Worm (Caenorhabditis elegans) whole organism, mixed stage, embryonic: Measurements from ENCODE around the gene K10C2.6.

ENCODE experiments used
- M03D4.4 ChIP-seq: sonication (generic microtip); optimal IDR thresholded peaks from 2 replicates; lab custom pipeline; 2017; ENCODE audit warnings: mild to moderate bottlenecking, missing genetic modification characterization, missing compliant biosample characterization
- bed-3 ChIP-seq: fragments of 200-800 bp; sonication (Bioruptor generic); optimal IDR thresholded peaks from 3 replicates; lab custom pipeline; 2018; ENCODE audit warnings: mild to moderate bottlenecking, missing genetic modification characterization, moderate library complexity, missing compliant biosample characterization
- ceh-39 ChIP-seq: fragments of 150-350 bp; optimal IDR thresholded peaks from 2 replicates; lab custom pipeline; 2014; ENCODE audit warnings: missing biosample characterization, missing genetic modification characterization
- ceh-43 ChIP-seq: fragments of 200-800 bp; sonication (Bioruptor generic); optimal IDR thresholded peaks from 2 replicates; lab custom pipeline; 2018; ENCODE audit warnings: mild to moderate bottlenecking, missing genetic modification characterization, moderate library complexity, missing compliant biosample characterization
- ceh-83 ChIP-seq: fragments of 200-800 bp; sonication (Bioruptor generic); optimal IDR thresholded peaks from 2 replicates; lab custom pipeline; 2018; ENCODE audit warnings: mild to moderate bottlenecking, missing genetic modification characterization, missing compliant biosample characterization
- ces-1 ChIP-seq: fragments of 150-350 bp; optimal IDR thresholded peaks from 2 replicates; lab custom pipeline; 2014; ENCODE audit warnings: missing biosample characterization, missing genetic modification reagents, missing genetic modification characterization
- cnd-1 ChIP-seq: fragments of 200-800 bp; sonication (Bioruptor generic); optimal IDR thresholded peaks from 2 replicates; lab custom pipeline; 2018; ENCODE audit warnings: mild to moderate bottlenecking, missing genetic modification characterization, missing compliant biosample characterization
- drap-1 ChIP-seq: fragments of 200-800 bp; sonication (Bioruptor generic); optimal IDR thresholded peaks from 3 replicates; lab custom pipeline; 2018; ENCODE audit warnings: mild to moderate bottlenecking, missing genetic modification characterization, missing compliant biosample characterization
- elt-1 ChIP-seq: sonication (generic microtip); optimal IDR thresholded peaks from 2 replicates; lab custom pipeline; 2017; ENCODE audit warnings: missing genetic modification characterization, mild to moderate bottlenecking, missing compliant biosample characterization, antibody characterized with exemption, moderate library complexity, borderline replicate concordance; ENCODE audit not compliant: insufficient read depth
- flh-1 ChIP-seq: fragments of 200-800 bp; sonication (Bioruptor generic); optimal IDR thresholded peaks from 2 replicates; lab custom pipeline; 2018; ENCODE audit warnings: mild to moderate bottlenecking, missing genetic modification characterization, moderate library complexity, missing compliant biosample characterization
- lin-32 ChIP-seq: fragments of 200-800 bp; sonication (Bioruptor generic); optimal IDR thresholded peaks from 2 replicates; lab custom pipeline; 2018; ENCODE audit warnings: mild to moderate bottlenecking, missing genetic modification characterization, missing compliant biosample characterization
- lsy-2 ChIP-seq: fragments of 150-350 bp; optimal IDR thresholded peaks from 2 replicates; lab custom pipeline; 2014; ENCODE audit warnings: missing biosample characterization, missing genetic modification characterization
- mab-5 ChIP-seq: fragments of 150-350 bp; optimal IDR thresholded peaks from 2 replicates; lab custom pipeline; 2014; ENCODE audit warnings: missing biosample characterization, missing genetic modification characterization
- mep-1 ChIP-seq: fragments of 150-350 bp; optimal IDR thresholded peaks from 2 replicates; lab custom pipeline; 2017; ENCODE audit warnings: missing biosample characterization, missing genetic modification reagents, missing genetic modification characterization, inconsistent platforms
- mls-2 ChIP-seq: sonication (generic microtip); optimal IDR thresholded peaks from 2 replicates; lab custom pipeline; 2016; ENCODE audit warnings: mild to moderate bottlenecking, missing genetic modification characterization, moderate library complexity, missing compliant biosample characterization
- nhr-12 ChIP-seq: fragments of 150-350 bp; optimal IDR thresholded peaks from 2 replicates; lab custom pipeline; 2014; ENCODE audit warnings: missing biosample characterization, missing genetic modification characterization
- nhr-2 ChIP-seq: fragments of 150-350 bp; optimal IDR thresholded peaks from 2 replicates; lab custom pipeline; 2014; ENCODE audit warnings: missing biosample characterization, missing genetic modification characterization
- nhr-237 ChIP-seq: fragments of 150-350 bp; optimal IDR thresholded peaks from 2 replicates; lab custom pipeline; 2014; ENCODE audit warnings: missing biosample characterization, missing genetic modification characterization
- nhr-76 ChIP-seq: sonication (generic microtip); optimal IDR thresholded peaks from 2 replicates; lab custom pipeline; 2017; ENCODE audit warnings: missing biosample characterization, missing genetic modification characterization
- pha-4 ChIP-seq: fragments of 150-350 bp; optimal IDR thresholded peaks from 2 replicates; lab custom pipeline; 2018; ENCODE audit warnings: missing biosample characterization, missing genetic modification reagents, missing genetic modification characterization
- sem-2 ChIP-seq: fragments of 200-800 bp; sonication (Bioruptor generic); optimal IDR thresholded peaks from 2 replicates; lab custom pipeline; 2018; ENCODE audit warnings: mild to moderate bottlenecking, missing genetic modification characterization, missing compliant biosample characterization
- snpc-4 ChIP-seq: fragments of 150-350 bp; optimal IDR thresholded peaks from 2 replicates; lab custom pipeline; 2014; ENCODE audit warnings: missing biosample characterization, missing genetic modification characterization
- sptf-1 ChIP-seq: sonication (generic microtip); optimal IDR thresholded peaks from 2 replicates; lab custom pipeline; 2017; ENCODE audit warnings: mild to moderate bottlenecking, missing genetic modification characterization, moderate library complexity, missing compliant biosample characterization
- tbx-8 ChIP-seq: fragments of 200-800 bp; sonication (Bioruptor generic); optimal IDR thresholded peaks from 2 replicates; lab custom pipeline; 2018; ENCODE audit warnings: mild to moderate bottlenecking, missing genetic modification characterization, moderate library complexity, missing compliant biosample characterization
- unc-120 ChIP-seq: sonication (generic microtip); optimal IDR thresholded peaks from 2 replicates; lab custom pipeline; 2017; ENCODE audit warnings: missing genetic modification characterization, missing compliant biosample characterization; ENCODE audit not compliant: poor library complexity, severe bottlenecking
- unc-39 ChIP-seq: fragments of 150-350 bp; optimal IDR thresholded peaks from 2 replicates; lab custom pipeline; 2014; ENCODE audit warnings: missing biosample characterization, missing genetic modification characterization
- unc-62 ChIP-seq: fragments of 150-350 bp; optimal IDR thresholded peaks from 2 replicates; lab custom pipeline; 2014; ENCODE audit warnings: missing biosample characterization, missing genetic modification reagents, missing genetic modification characterization
- ztf-11 ChIP-seq: fragments of 150-350 bp; optimal IDR thresholded peaks from 2 replicates; lab custom pipeline; 2014; ENCODE audit warnings: missing biosample characterization, missing genetic modification characterization

K10C2.6 gene

DNA sequence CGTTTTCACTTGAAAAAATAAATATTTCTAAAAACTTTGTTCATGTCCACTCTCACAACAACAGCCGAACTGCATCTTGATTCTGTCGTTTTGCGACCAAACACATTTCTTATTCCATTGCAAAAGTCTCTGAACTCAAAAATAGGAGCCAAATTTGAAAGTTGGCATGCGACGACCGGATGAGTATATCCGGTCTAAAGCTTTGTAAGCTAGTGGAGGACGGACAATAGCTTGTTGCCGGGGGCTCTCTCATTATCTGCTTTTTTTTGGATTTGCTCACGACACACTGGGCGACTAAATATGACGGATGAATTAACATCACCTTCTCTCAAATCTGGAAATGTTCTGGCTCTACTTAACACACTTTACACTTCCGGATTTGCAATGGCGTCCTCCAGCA is 10.5 kb downstream of the K10C2.6 start, which contains the start of gene K04E7.1:
Gene K04E7.1 (plus strand): TSS at position 301 of the 400 bp plus-strand sequence.
- TF ChIP-seq lsy-2 (tag; lab: Kevin White, UChicago): no peak
- no peak for TF ChIP-seq ces-1 (GFP tag; lab: Kevin White, UChicago)
- no peak for TF ChIP-seq unc-62 (GFP tag; lab: Kevin White, UChicago)

DNA sequence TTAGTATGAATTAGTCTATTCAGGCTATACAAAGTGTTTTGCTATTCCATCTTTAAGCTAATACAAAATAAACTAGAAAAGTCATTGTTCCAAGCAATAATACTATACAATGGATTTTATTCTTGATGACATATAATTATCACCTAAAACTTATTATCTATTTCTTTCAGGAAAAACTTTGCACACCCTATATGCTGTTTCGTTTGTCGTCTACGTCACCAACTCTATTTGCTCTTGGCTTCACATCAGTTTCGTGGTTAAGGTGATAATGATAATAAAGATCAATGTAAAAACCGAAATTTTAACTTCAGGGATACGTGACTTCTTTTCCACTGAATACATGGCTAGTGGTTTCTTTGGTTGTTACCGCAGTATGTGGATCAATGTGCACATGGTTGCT is 11.2 kb downstream of the K10C2.6 start:
- TF ChIP-seq snpc-4: no peak
- no peak for TF ChIP-seq nhr-76
- TF ChIP-seq ceh-43 (GFP tag; lab: Kevin White, UChicago): no peak
- TF ChIP-seq mls-2 (tag; lab: Kevin White, UChicago): no peak
- TF ChIP-seq sem-2: no peak
- no peak for TF ChIP-seq M03D4.4
- no peak for TF ChIP-seq ceh-83 (GFP tag; lab: Kevin White, UChicago)
- TF ChIP-seq pha-4 (tag; lab: Kevin White, UChicago): no peak
- no peak for TF ChIP-seq unc-39 (tag; lab: Kevin White, UChicago)

DNA sequence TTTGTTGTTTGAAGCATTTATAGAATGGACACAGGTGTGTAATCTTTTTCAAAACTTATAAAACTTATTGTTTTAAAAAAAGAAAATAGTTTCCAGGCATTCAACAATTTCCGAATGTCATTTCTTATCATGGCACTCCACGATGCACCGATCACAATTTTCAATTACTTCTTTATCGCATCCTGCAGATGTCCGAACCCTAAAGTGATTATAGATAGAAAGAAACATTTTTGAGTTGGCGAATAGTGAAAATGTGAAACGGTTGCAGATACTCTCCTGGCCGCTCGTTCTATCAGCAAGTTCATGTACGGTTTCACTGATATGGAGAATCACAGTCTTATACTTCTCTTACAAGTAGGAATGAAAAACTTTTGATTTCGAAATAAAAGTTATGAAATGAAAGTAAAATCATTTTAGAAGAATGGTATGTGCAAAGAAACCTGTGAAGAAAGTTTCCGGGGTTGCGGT is 11.8 kb downstream of the K10C2.6 start, which contains the start of gene C15B12.2:
Gene C15B12.2 (plus strand): TSS at position 418 of the 468 bp plus-strand sequence.
- TF ChIP-seq mep-1 (tag; lab: Kevin White, UChicago) (no peak), unc-62 (GFP tag; lab: Kevin White, UChicago) (no peak), ztf-11 (tag; lab: Kevin White, UChicago) (no peak), sptf-1 (no peak), bed-3 (GFP tag; lab: Kevin White, UChicago) (no peak), mab-5 (tag; lab: Kevin White, UChicago) (no peak), nhr-76 (no peak), nhr-2 (tag; lab: Kevin White, UChicago) (no peak)

DNA sequence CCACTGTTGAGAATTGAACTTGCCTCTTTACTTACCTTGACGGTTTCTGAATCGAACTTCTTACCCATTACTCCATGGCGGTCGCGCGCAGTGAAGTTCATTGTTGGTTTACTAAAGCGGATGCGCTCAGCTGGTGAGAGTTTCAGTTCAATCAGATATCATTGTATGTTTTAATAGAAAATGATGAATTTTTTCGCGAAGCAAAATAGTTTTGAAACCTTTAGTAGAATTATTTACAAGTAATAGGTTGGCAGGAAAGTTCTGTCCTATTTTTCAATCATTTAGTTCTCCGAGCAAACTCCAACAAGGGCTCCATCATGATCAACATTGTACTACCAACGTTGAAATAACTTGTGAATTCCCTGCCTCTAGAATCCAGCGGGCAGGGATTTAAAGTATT is 16.2 kb downstream of the K10C2.6 start, which contains the start of gene C15B12.3:
Gene C15B12.3 (minus strand): TSS at position 101 of the 400 bp plus-strand sequence.
- TF ChIP-seq mep-1 (tag; lab: Kevin White, UChicago): no peak
- no peak for TF ChIP-seq elt-1 (tag; lab: Kevin White, UChicago)
- TF ChIP-seq ceh-39: no peak
- no peak for TF ChIP-seq unc-120
- no peak for TF ChIP-seq bed-3 (GFP tag; lab: Kevin White, UChicago)
- TF ChIP-seq nhr-76: no peak
- TF ChIP-seq pha-4 (tag; lab: Kevin White, UChicago): no peak
- no peak for TF ChIP-seq drap-1
- TF ChIP-seq mls-2 (tag; lab: Kevin White, UChicago): no peak
- no peak for TF ChIP-seq lin-32 (GFP tag; lab: Kevin White, UChicago)
- TF ChIP-seq tbx-8: no peak
- no peak for TF ChIP-seq nhr-237

DNA sequence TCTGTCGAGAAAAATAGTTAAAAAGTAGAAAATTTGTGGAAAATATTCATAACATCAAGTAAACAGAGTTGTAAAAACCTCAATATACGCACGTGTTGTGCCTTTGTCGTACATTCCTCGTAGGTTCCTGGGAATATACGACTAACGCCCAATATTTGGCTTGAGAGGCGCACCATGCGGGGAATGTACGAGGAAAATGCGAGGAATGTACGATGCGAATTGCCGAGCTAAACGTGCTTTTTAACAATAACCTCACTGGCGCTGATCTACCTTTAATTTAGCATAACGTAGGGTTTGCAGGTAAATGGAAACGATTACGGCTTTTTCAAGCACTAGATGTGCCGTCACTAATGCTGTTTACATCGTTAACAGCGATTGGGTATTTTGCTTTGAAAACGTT is 17.3 kb downstream of the K10C2.6 start, which contains the start of gene C15B12.9:
Gene C15B12.9 (plus strand): TSS at position 301 of the 400 bp plus-strand sequence.
- no peak for TF ChIP-seq sptf-1
- no peak for TF ChIP-seq mls-2 (tag; lab: Kevin White, UChicago)
- no peak for TF ChIP-seq mep-1 (tag; lab: Kevin White, UChicago)
- no peak for TF ChIP-seq cnd-1 (tag; lab: Kevin White, UChicago)
- no peak for TF ChIP-seq nhr-76

DNA sequence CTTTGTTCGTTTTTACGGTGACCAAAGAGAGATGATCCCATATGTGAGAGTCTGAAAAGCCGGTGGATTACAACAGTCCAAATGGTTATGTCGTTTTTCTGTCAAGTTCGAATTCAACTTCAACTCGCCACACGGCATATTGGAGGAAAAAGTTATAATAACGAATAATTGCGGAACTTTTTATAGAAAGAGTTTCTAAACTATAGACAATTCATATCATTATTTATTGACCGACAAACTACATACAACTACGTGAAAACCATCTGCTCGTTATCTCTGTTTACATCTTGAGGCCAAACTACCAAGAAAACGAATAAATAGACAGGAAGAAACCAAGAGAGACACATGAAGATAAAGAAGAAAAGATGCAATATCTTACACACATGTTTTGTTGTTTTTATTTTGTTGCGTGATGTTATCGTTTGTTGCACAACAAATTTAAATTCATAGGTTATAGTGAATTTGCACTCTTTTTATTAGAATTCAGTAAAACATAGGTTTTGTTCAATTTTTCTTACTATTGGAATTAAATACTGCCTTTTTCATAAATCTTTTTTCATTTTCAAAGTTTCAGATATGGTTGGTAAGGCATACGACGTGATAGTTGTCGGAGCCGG is 22.6 kb downstream of the K10C2.6 start, which contains the start of the genes C15B12.4 and C15B12.8:
Gene C15B12.4 (minus strand): TSS at position 51 of the 617 bp plus-strand sequence.
Gene C15B12.8 (plus strand): TSS at position 567 of the 617 bp plus-strand sequence.
- TF ChIP-seq flh-1 (GFP tag; lab: Kevin White, UChicago) (no peak), cnd-1 (tag; lab: Kevin White, UChicago) (no peak), ces-1 (GFP tag; lab: Kevin White, UChicago) (no peak), elt-1 (tag; lab: Kevin White, UChicago) (no peak), unc-120 (no peak), pha-4 (tag; lab: Kevin White, UChicago) (no peak), tbx-8 (no peak), lin-32 (GFP tag; lab: Kevin White, UChicago) (no peak), unc-62 (GFP tag; lab: Kevin White, UChicago) (no peak), nhr-76 (no peak), snpc-4 (no peak), nhr-12 (tag; lab: Kevin White, UChicago) (no peak)
